Worm (Caenorhabditis elegans) whole organism, L2 larva: ENCODE measurements around the gene B0393.5.

Experiments used
- C34F6.9 ChIP-seq: fragments of 150-350 bp; optimal IDR thresholded peaks from 2 replicates; lab custom pipeline; 2014; ENCODE audit warnings: missing biosample characterization, missing genetic modification characterization
- F13H6.1 ChIP-seq: sonication (generic microtip); optimal IDR thresholded peaks from 2 replicates; lab custom pipeline; 2016; ENCODE audit warnings: missing genetic modification characterization, missing compliant biosample characterization
- R02D3.7 ChIP-seq: fragments of 150-350 bp; optimal IDR thresholded peaks from 2 replicates; lab custom pipeline; 2014; ENCODE audit warnings: missing biosample characterization, missing genetic modification characterization
- Y55F3AM.14 ChIP-seq: fragments of 200-800 bp; sonication (Bioruptor generic); optimal IDR thresholded peaks from 2 replicates; lab custom pipeline; 2018; ENCODE audit warnings: mild to moderate bottlenecking, missing genetic modification characterization, missing compliant biosample characterization
- ZK546.5 ChIP-seq: sonication (generic microtip); optimal IDR thresholded peaks from 2 replicates; lab custom pipeline; 2017; ENCODE audit warnings: missing biosample characterization, missing genetic modification characterization
- alr-1 ChIP-seq: fragments of 150-350 bp; optimal IDR thresholded peaks from 2 replicates; lab custom pipeline; 2014; ENCODE audit warnings: missing biosample characterization, missing genetic modification characterization
- aly-2 ChIP-seq: fragments of 150-350 bp; optimal IDR thresholded peaks from 2 replicates; lab custom pipeline; 2014; ENCODE audit warnings: missing biosample characterization, missing genetic modification characterization
- ama-1 ChIP-seq: fragments of 150-350 bp; optimal IDR thresholded peaks from 2 replicates; lab custom pipeline; 2018; ENCODE audit warnings: inconsistent platforms
- blmp-1 ChIP-seq: sonication (generic microtip); optimal IDR thresholded peaks from 2 replicates; lab custom pipeline; 2017; ENCODE audit warnings: missing genetic modification characterization, mild to moderate bottlenecking, missing compliant biosample characterization, antibody characterized with exemption, moderate library complexity; ENCODE audit not compliant: insufficient read depth
- ceh-16 ChIP-seq: fragments of 150-350 bp; optimal IDR thresholded peaks from 2 replicates; lab custom pipeline; 2014; ENCODE audit warnings: missing biosample characterization, missing genetic modification characterization
- ceh-82 ChIP-seq: fragments of 150-350 bp; optimal IDR thresholded peaks from 2 replicates; lab custom pipeline; 2014; ENCODE audit warnings: missing biosample characterization, missing genetic modification characterization
- crh-2 ChIP-seq: sonication (generic microtip); optimal IDR thresholded peaks from 2 replicates; lab custom pipeline; 2017; ENCODE audit warnings: missing biosample characterization, missing genetic modification characterization
- dmd-4 ChIP-seq: sonication (generic microtip); optimal IDR thresholded peaks from 2 replicates; lab custom pipeline; 2017; ENCODE audit warnings: missing biosample characterization, missing genetic modification characterization
- egl-27 ChIP-seq: sonication (generic microtip); optimal IDR thresholded peaks from 3 replicates; lab custom pipeline; 2017; ENCODE audit warnings: missing biosample characterization, missing genetic modification reagents, missing genetic modification characterization
- elt-1 ChIP-seq: fragments of 150-350 bp; optimal IDR thresholded peaks from 2 replicates; lab custom pipeline; 2014; ENCODE audit warnings: missing biosample characterization, missing genetic modification characterization
- elt-3 ChIP-seq: sonication (generic microtip); optimal IDR thresholded peaks from 2 replicates; lab custom pipeline; 2017; ENCODE audit warnings: missing biosample characterization, missing genetic modification characterization
- fos-1 ChIP-seq: fragments of 150-350 bp; optimal IDR thresholded peaks from 2 replicates; lab custom pipeline; 2014; ENCODE audit warnings: missing biosample characterization, missing genetic modification characterization
- gmeb-1 ChIP-seq: fragments of 150-350 bp; optimal IDR thresholded peaks from 2 replicates; lab custom pipeline; 2014; ENCODE audit warnings: missing biosample characterization, missing genetic modification characterization
- lin-11 ChIP-seq: fragments of 150-350 bp; sonication (generic microtip); optimal IDR thresholded peaks from 2 replicates; lab custom pipeline; 2014; ENCODE audit warnings: missing biosample characterization, missing genetic modification characterization, inconsistent platforms, mixed read lengths
- lin-13 ChIP-seq: fragments of 150-350 bp; optimal IDR thresholded peaks from 2 replicates; lab custom pipeline; 2014; ENCODE audit warnings: missing biosample characterization, missing genetic modification reagents, missing genetic modification characterization
- lin-39 ChIP-seq: fragments of 150-350 bp; optimal IDR thresholded peaks from 2 replicates; lab custom pipeline; 2014; ENCODE audit warnings: missing biosample characterization, missing genetic modification reagents, missing genetic modification characterization
- lsy-2 ChIP-seq, 2 experiments: fragments of 150-350 bp in 1 of 2; sonication (generic microtip) in 1 of 2; optimal IDR thresholded peaks; 2 replicates each; lab custom pipeline; 2014 to 2017; ENCODE audit warnings: missing biosample characterization in 2 of 2, missing genetic modification characterization in 2 of 2
- mab-5 ChIP-seq: fragments of 150-350 bp; optimal IDR thresholded peaks from 2 replicates; lab custom pipeline; 2014; ENCODE audit warnings: missing biosample characterization, missing genetic modification characterization
- mbf-1 ChIP-seq: sonication (generic microtip); optimal IDR thresholded peaks from 2 replicates; lab custom pipeline; 2017; ENCODE audit warnings: missing biosample characterization, missing genetic modification characterization
- mdl-1 ChIP-seq, 2 experiments: fragments of 150-350 bp in 1 of 2; sonication (generic microtip) in 1 of 2; optimal IDR thresholded peaks; 2 replicates each; lab custom pipeline; 2017; ENCODE audit warnings: missing biosample characterization in 2 of 2, missing genetic modification characterization in 2 of 2
- nhr-10 ChIP-seq: sonication (generic microtip); optimal IDR thresholded peaks from 2 replicates; lab custom pipeline; 2017; ENCODE audit warnings: missing biosample characterization, missing genetic modification characterization
- nhr-11 ChIP-seq: fragments of 150-350 bp; optimal IDR thresholded peaks from 2 replicates; lab custom pipeline; 2014; ENCODE audit warnings: missing biosample characterization, missing genetic modification characterization
- nhr-12 ChIP-seq: fragments of 150-350 bp; optimal IDR thresholded peaks from 2 replicates; lab custom pipeline; 2014; ENCODE audit warnings: missing biosample characterization, missing genetic modification characterization
- nhr-129 ChIP-seq: fragments of 150-350 bp; optimal IDR thresholded peaks from 2 replicates; lab custom pipeline; 2014; ENCODE audit warnings: missing biosample characterization, missing genetic modification characterization
- nhr-21 ChIP-seq: fragments of 150-350 bp; optimal IDR thresholded peaks from 2 replicates; lab custom pipeline; 2014; ENCODE audit warnings: missing biosample characterization, missing genetic modification characterization
- nhr-23 ChIP-seq: fragments of 150-350 bp; optimal IDR thresholded peaks from 2 replicates; lab custom pipeline; 2014; ENCODE audit warnings: missing biosample characterization, missing genetic modification reagents, missing genetic modification characterization
- nhr-237 ChIP-seq: fragments of 150-350 bp; optimal IDR thresholded peaks from 2 replicates; lab custom pipeline; 2014; ENCODE audit warnings: missing biosample characterization, missing genetic modification characterization
- nhr-25 ChIP-seq: fragments of 150-350 bp; sonication (generic microtip); optimal IDR thresholded peaks from 3 replicates; lab custom pipeline; 2014; ENCODE audit warnings: missing biosample characterization, missing genetic modification characterization
- nhr-6 ChIP-seq: fragments of 150-350 bp; optimal IDR thresholded peaks from 2 replicates; lab custom pipeline; 2014; ENCODE audit warnings: missing biosample characterization, missing genetic modification characterization
- nhr-77 ChIP-seq: fragments of 150-350 bp; optimal IDR thresholded peaks from 2 replicates; lab custom pipeline; 2014; ENCODE audit warnings: missing biosample characterization, missing genetic modification characterization
- peb-1 ChIP-seq: fragments of 150-350 bp; optimal IDR thresholded peaks from 2 replicates; lab custom pipeline; 2014; ENCODE audit warnings: missing biosample characterization, missing genetic modification characterization
- sem-4 ChIP-seq: fragments of 150-350 bp; optimal IDR thresholded peaks from 2 replicates; lab custom pipeline; 2014; ENCODE audit warnings: missing biosample characterization, missing genetic modification reagents, missing genetic modification characterization
- skn-1 ChIP-seq: sonication (generic microtip); optimal IDR thresholded peaks from 2 replicates; lab custom pipeline; 2017; ENCODE audit warnings: missing biosample characterization, missing genetic modification characterization
- sma-3 ChIP-seq: sonication (generic microtip); optimal IDR thresholded peaks from 2 replicates; lab custom pipeline; 2016; ENCODE audit warnings: missing genetic modification reagents, missing genetic modification characterization, missing compliant biosample characterization
- sma-9 ChIP-seq, 2 experiments: fragments of 150-350 bp in 1 of 2; sonication (generic microtip) in 1 of 2; optimal IDR thresholded peaks; 2 replicates each; lab custom pipeline; 2014 to 2016; ENCODE audit warnings: missing genetic modification characterization in 2 of 2, mild to moderate bottlenecking in 1 of 2, missing biosample characterization in 1 of 2, missing compliant biosample characterization in 1 of 2, missing genetic modification reagents in 1 of 2, moderate library complexity in 1 of 2
- snpc-4 ChIP-seq: fragments of 150-350 bp; optimal IDR thresholded peaks from 2 replicates; lab custom pipeline; 2014; ENCODE audit warnings: missing biosample characterization, missing genetic modification characterization
- unc-39 ChIP-seq: fragments of 150-350 bp; optimal IDR thresholded peaks from 2 replicates; lab custom pipeline; 2014; ENCODE audit warnings: missing biosample characterization, missing genetic modification characterization
- unc-55 ChIP-seq: fragments of 150-350 bp; sonication (generic microtip); optimal IDR thresholded peaks from 3 replicates; lab custom pipeline; 2014; ENCODE audit warnings: missing biosample characterization, missing genetic modification reagents, missing genetic modification characterization
- unc-62 ChIP-seq: fragments of 150-350 bp; optimal IDR thresholded peaks from 2 replicates; lab custom pipeline; 2014; ENCODE audit warnings: missing biosample characterization, missing genetic modification reagents, missing genetic modification characterization
- zag-1 ChIP-seq: fragments of 150-350 bp; optimal IDR thresholded peaks from 2 replicates; lab custom pipeline; 2014; ENCODE audit warnings: missing biosample characterization, missing genetic modification characterization
- ztf-1 ChIP-seq: fragments of 200-800 bp; sonication (Bioruptor generic); conservative IDR thresholded peaks from 2 replicates; pipeline ENCODE4 v1.3.6; 2022; ENCODE audit warnings: missing genetic modification characterization, missing compliant biosample characterization
- ztf-11 ChIP-seq: sonication (generic microtip); optimal IDR thresholded peaks from 2 replicates; lab custom pipeline; 2017; ENCODE audit warnings: missing biosample characterization, missing genetic modification characterization
- ztf-4 ChIP-seq: fragments of 150-350 bp; optimal IDR thresholded peaks from 2 replicates; lab custom pipeline; 2014; ENCODE audit warnings: missing biosample characterization, missing genetic modification characterization

Gene B0393.5

DNA sequence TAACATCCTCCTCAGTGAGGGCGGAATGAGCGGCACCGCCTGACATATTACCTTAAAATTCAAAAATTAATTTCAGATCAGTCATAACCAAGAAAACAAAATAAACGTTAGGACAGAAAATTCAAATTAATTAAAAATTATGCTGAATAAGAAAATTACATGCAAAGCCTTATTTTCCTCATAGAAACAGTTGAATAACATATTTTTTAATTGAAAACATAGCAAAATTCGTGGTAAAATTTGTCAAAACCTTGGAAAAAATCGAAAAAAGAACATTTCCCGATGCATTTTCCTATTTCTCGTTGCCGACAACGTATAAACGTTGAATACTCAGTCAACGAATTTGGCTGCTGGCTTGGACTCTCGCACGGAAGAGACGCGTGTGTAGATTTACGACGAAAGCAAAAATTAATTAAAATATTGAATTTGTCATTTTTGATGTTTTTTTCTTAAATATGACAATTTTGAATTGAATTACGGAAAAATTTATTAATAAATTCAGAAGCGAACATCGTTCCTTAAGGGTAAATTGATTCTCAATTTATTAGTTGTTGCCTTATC, 11.5 kb upstream of the B0393.5 start, which contains the start of the genes rps-0 and rbg-3 (continued):
- TF ChIP-seq nhr-77 (peak; percentile 51), lin-13 (GFP tag; lab: Kevin White, UChicago) (peak; percentile 94), mab-5 (peak; percentile 85), sma-9 (GFP tag; optimal IDR thresholded peaks at IDR 0.05; lab: Kevin White, UChicago) (peak; percentile 89), sma-9 (tag; optimal IDR thresholded peaks at IDR 0.05; lab: Kevin White, UChicago) (no peak)

DNA sequence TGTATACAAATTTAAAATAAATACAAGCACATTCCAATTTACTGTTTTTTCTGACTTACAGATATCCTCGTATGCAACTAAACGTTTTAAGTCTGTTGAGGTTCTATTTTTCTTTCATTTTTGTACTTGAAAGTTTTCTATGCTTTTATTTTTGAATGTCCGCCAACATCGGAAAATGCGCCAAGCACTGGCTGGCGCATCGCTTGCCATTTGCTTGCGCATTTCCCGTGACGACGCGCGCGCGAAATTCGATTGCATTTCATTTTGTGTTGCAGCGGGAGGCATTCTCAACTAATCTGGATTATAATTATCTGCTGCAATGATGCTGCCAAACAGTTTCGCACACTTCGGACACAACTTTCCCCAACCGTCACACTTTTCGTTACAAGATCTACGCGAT, 8.6 kb upstream of the B0393.5 start, which contains the start of gene fbxl-2:
fbxl-2 (plus strand) TSS at position 278 of the 400 bp plus-strand sequence.
- TF ChIP-seq dmd-4 (no peak), ztf-11 (tag; lab: Kevin White, UChicago) (peak; percentile 42), aly-2 (tag; lab: Kevin White, UChicago) (no peak), peb-1 (no peak), sem-4 (peak; percentile 81), mdl-1 (tag; optimal IDR thresholded peaks at IDR 0.05; lab: Kevin White, UChicago) (peak in 1 of 2 experiments; percentile 71), lin-39 (tag; lab: Kevin White, UChicago) (no peak), mbf-1 (tag; lab: Kevin White, UChicago) (no peak), unc-55 (GFP tag; lab: Kevin White, UChicago) (peak; percentile 98), R02D3.7 (peak; percentile 88), nhr-21 (tag; lab: Kevin White, UChicago) (peak; percentile 95), sma-9 (GFP tag; optimal IDR thresholded peaks at IDR 0.05; lab: Kevin White, UChicago) (peak; percentile 96), sma-9 (tag; optimal IDR thresholded peaks at IDR 0.05; lab: Kevin White, UChicago) (no peak), blmp-1 (tag; lab: Kevin White, UChicago) (peak; percentile 36), crh-2 (peak; percentile 95), zag-1 (tag; lab: Kevin White, UChicago) (peak; percentile 87), mab-5 (peak; percentile 91), nhr-11 (tag; lab: Kevin White, UChicago) (no peak), nhr-12 (tag; lab: Kevin White, UChicago) (no peak), fos-1 (peak; percentile 88), C34F6.9 (peak; percentile 98), nhr-23 (tag; lab: Kevin White, UChicago) (no peak), ceh-16 (tag; lab: Kevin White, UChicago) (peak; percentile 89), unc-39 (tag; lab: Kevin White, UChicago) (no peak), ZK546.5 (tag; lab: Kevin White, UChicago) (peak; percentile 76), sma-3 (GFP tag; lab: Kevin White, UChicago) (peak; percentile 97), nhr-6 (tag; lab: Kevin White, UChicago) (peak; percentile 74), nhr-129 (tag; lab: Kevin White, UChicago) (peak; percentile 94), elt-3 (tag; lab: Kevin White, UChicago) (no peak), skn-1 (tag; lab: Kevin White, UChicago) (no peak), ceh-82 (tag; lab: Kevin White, UChicago) (peak; percentile 88), ztf-4 (tag; lab: Kevin White, UChicago) (peak; percentile 91), lin-13 (GFP tag; lab: Kevin White, UChicago) (peak; percentile 96), nhr-25 (peak; percentile 95), nhr-10 (peak; percentile 76), unc-62 (GFP tag; lab: Kevin White, UChicago) (peak; percentile 42), gmeb-1 (tag; lab: Kevin White, UChicago) (peak; percentile 100), elt-1 (tag; lab: Kevin White, UChicago) (no peak), nhr-237 (peak; percentile 72), alr-1 (tag; lab: Kevin White, UChicago) (no peak), Y55F3AM.14 (peak; percentile 81), F13H6.1 (tag; lab: Kevin White, UChicago) (peak; percentile 93), ama-1 (lab: Kevin White, UChicago) (no peak), nhr-77 (peak; percentile 66), ztf-1 (no peak), snpc-4 (peak; percentile 83), lsy-2 (tag; optimal IDR thresholded peaks at IDR 0.05; lab: Kevin White, UChicago) (peak; percentile 95 to 97), lin-11 (tag; lab: Kevin White, UChicago) (peak; percentile 90), egl-27 (peak; percentile 84)
- TF ChIP-seq, all 48 proteins: peak for 33
